Fruit fly (Drosophila melanogaster) whole organism, embryonic: Measurements from ENCODE around the gene CG8460.

Experiments used
- Ada2b ChIP-seq: fragments of 200-800 bp; sonication (Bioruptor generic); IDR thresholded peaks from 2 replicates; pipeline ENCODE4 v1.3.6; 2022; ENCODE audit warnings: missing biosample characterization, missing genetic modification characterization
- Aef1 ChIP-seq: fragments of 200-800 bp; sonication (Bioruptor generic); IDR thresholded peaks from 3 replicates; pipeline ENCODE4 v1.3.6; 2022; ENCODE audit warnings: missing biosample characterization, missing genetic modification characterization
- Antp ChIP-seq: fragments of 200-800 bp; sonication (Bioruptor generic); optimal IDR thresholded peaks from 3 replicates; lab custom pipeline; 2016; ENCODE audit warnings: missing biosample characterization, missing genetic modification characterization
- B-H1 ChIP-seq: fragments of 200-800 bp; sonication (Bioruptor generic); IDR thresholded peaks from 3 replicates; pipeline ENCODE4 v1.3.6; 2022; ENCODE audit warnings: missing biosample characterization, missing genetic modification characterization
- CG10209 ChIP-seq: fragments of 200-800 bp; sonication (Bioruptor generic); optimal IDR thresholded peaks from 3 replicates; lab custom pipeline; 2017; ENCODE audit warnings: missing biosample characterization, mild to moderate bottlenecking, missing genetic modification characterization, missing genetic modification reagents
- CG10654 ChIP-seq: fragments of 200-800 bp; sonication (Bioruptor generic); optimal IDR thresholded peaks from 2 replicates; lab custom pipeline; 2016; ENCODE audit warnings: missing biosample characterization, missing genetic modification characterization
- CG11247 ChIP-seq: fragments of 200-800 bp; sonication (Bioruptor generic); IDR thresholded peaks from 2 replicates; pipeline ENCODE4 v1.3.6; 2022; ENCODE audit warnings: missing biosample characterization, missing genetic modification characterization
- CG12942 ChIP-seq: fragments of 200-800 bp; sonication (Bioruptor generic); optimal IDR thresholded peaks from 3 replicates; lab custom pipeline; 2016; ENCODE audit warnings: missing biosample characterization, missing genetic modification characterization
- CG13287 ChIP-seq: fragments of 200-800 bp; sonication (Bioruptor generic); IDR thresholded peaks from 2 replicates; pipeline ENCODE4 v1.3.6; 2022; ENCODE audit warnings: missing biosample characterization, missing genetic modification characterization; ENCODE audit not compliant: partially characterized antibody
- CG13424 ChIP-seq: fragments of 200-800 bp; sonication (Bioruptor generic); optimal IDR thresholded peaks from 2 replicates; lab custom pipeline; 2019; ENCODE audit warnings: missing biosample characterization, mild to moderate bottlenecking, missing genetic modification characterization, moderate library complexity
- CG14441 ChIP-seq: fragments of 200-800 bp; sonication (Bioruptor generic); IDR thresholded peaks from 2 replicates; pipeline ENCODE4 v1.3.6; 2022; ENCODE audit warnings: missing biosample characterization, missing genetic modification characterization
- CG15601 ChIP-seq: fragments of 200-800 bp; sonication (Bioruptor generic); optimal IDR thresholded peaks from 3 replicates; lab custom pipeline; 2019; ENCODE audit warnings: missing biosample characterization, mild to moderate bottlenecking, missing genetic modification characterization, moderate library complexity
- CG1647 ChIP-seq: fragments of 200-800 bp; sonication (Bioruptor generic); optimal IDR thresholded peaks from 3 replicates; lab custom pipeline; 2016; ENCODE audit warnings: missing biosample characterization, missing genetic modification characterization
- CG16863 ChIP-seq: fragments of 200-800 bp; sonication (Bioruptor generic); optimal IDR thresholded peaks from 3 replicates; lab custom pipeline; 2016; ENCODE audit warnings: missing biosample characterization, missing genetic modification characterization
- CG1832 ChIP-seq: fragments of 200-800 bp; sonication (Bioruptor generic); optimal IDR thresholded peaks from 2 replicates; lab custom pipeline; 2017; ENCODE audit warnings: missing biosample characterization, mild to moderate bottlenecking, missing genetic modification characterization, inconsistent platforms
- CG2889 ChIP-seq: fragments of 200-800 bp; sonication (Bioruptor generic); IDR thresholded peaks from 3 replicates; pipeline ENCODE4 v1.3.6; 2022; ENCODE audit warnings: missing biosample characterization, missing genetic modification characterization
- CG30403 ChIP-seq: fragments of 200-800 bp; sonication (Bioruptor generic); optimal IDR thresholded peaks from 3 replicates; lab custom pipeline; 2016; ENCODE audit warnings: missing biosample characterization, missing genetic modification characterization
- CG32532 ChIP-seq: fragments of 200-800 bp; sonication (Bioruptor generic); IDR thresholded peaks from 2 replicates; pipeline ENCODE4 v1.3.6; 2022; ENCODE audit warnings: missing biosample characterization, missing genetic modification characterization
- CG3838 ChIP-seq: fragments of 200-800 bp; sonication (Bioruptor generic); optimal IDR thresholded peaks from 3 replicates; lab custom pipeline; 2016; ENCODE audit warnings: missing biosample characterization, missing genetic modification characterization
- CG4730 ChIP-seq: fragments of 200-800 bp; sonication (Bioruptor generic); IDR thresholded peaks from 2 replicates; pipeline ENCODE4 v1.3.6; 2022; ENCODE audit warnings: missing biosample characterization, missing genetic modification characterization
- CG5953 ChIP-seq: fragments of 200-800 bp; sonication (Bioruptor generic); IDR thresholded peaks from 2 replicates; pipeline ENCODE4 v1.3.6; 2022; ENCODE audit warnings: missing biosample characterization, missing genetic modification characterization
- CG6813 ChIP-seq: fragments of 200-800 bp; sonication (Bioruptor generic); optimal IDR thresholded peaks from 2 replicates; lab custom pipeline; 2017; ENCODE audit warnings: missing biosample characterization, missing genetic modification characterization, mild to moderate bottlenecking, moderate library complexity, missing genetic modification reagents
- CG7357 ChIP-seq: fragments of 200-800 bp; sonication (Bioruptor generic); IDR thresholded peaks from 3 replicates; pipeline ENCODE4 v1.3.6; 2022; ENCODE audit warnings: missing biosample characterization, missing genetic modification characterization
- CG7928 ChIP-seq: fragments of 200-800 bp; sonication (Bioruptor generic); optimal IDR thresholded peaks from 2 replicates; lab custom pipeline; 2017; ENCODE audit warnings: missing biosample characterization, mild to moderate bottlenecking, missing genetic modification characterization
- CG8089 ChIP-seq: fragments of 200-800 bp; sonication (Bioruptor generic); optimal IDR thresholded peaks from 3 replicates; lab custom pipeline; 2016; ENCODE audit warnings: missing biosample characterization, missing genetic modification characterization
- CG9215 ChIP-seq: fragments of 200-800 bp; sonication (Bioruptor generic); IDR thresholded peaks from 2 replicates; pipeline ENCODE4 v1.3.6; 2022; ENCODE audit warnings: missing biosample characterization, missing genetic modification characterization
- CG9817 ChIP-seq: fragments of 200-800 bp; sonication (Bioruptor generic); optimal IDR thresholded peaks from 2 replicates; lab custom pipeline; 2018; ENCODE audit warnings: missing biosample characterization, mild to moderate bottlenecking, missing genetic modification characterization, moderate library complexity
- Dref ChIP-seq: fragments of 200-800 bp; sonication (Bioruptor generic); IDR thresholded peaks from 2 replicates; pipeline ENCODE4 v1.3.6; 2022; ENCODE audit warnings: missing biosample characterization, missing genetic modification characterization
- E2f1 ChIP-seq: fragments of 200-800 bp; sonication (Bioruptor generic); IDR thresholded peaks from 2 replicates; pipeline ENCODE4 v1.3.6; 2022; ENCODE audit warnings: missing biosample characterization, missing genetic modification characterization
- GATAe ChIP-seq: fragments of 200-800 bp; sonication (Bioruptor generic); conservative IDR thresholded peaks from 2 replicates; pipeline ENCODE4 v1.3.6; 2022; ENCODE audit warnings: missing biosample characterization, missing genetic modification characterization
- HLHmδ ChIP-seq: fragments of 200-800 bp; sonication (Bioruptor generic); optimal IDR thresholded peaks from 2 replicates; lab custom pipeline; 2018; ENCODE audit warnings: missing biosample characterization, mild to moderate bottlenecking, missing genetic modification characterization, moderate library complexity
- Hr3 ChIP-seq: fragments of 200-800 bp; sonication (Bioruptor generic); optimal IDR thresholded peaks from 3 replicates; lab custom pipeline; 2016; ENCODE audit warnings: missing biosample characterization, missing genetic modification characterization
- Lpt ChIP-seq: fragments of >200 bp; optimal IDR thresholded peaks from 2 replicates; lab custom pipeline; 2018; ENCODE audit warnings: missing biosample characterization, missing genetic modification characterization
- Mrtf ChIP-seq: fragments of 200-800 bp; sonication (Bioruptor generic); IDR thresholded peaks from 3 replicates; pipeline ENCODE4 v1.3.6; 2022; ENCODE audit warnings: missing biosample characterization, missing genetic modification characterization
- NC2β ChIP-seq: fragments of 200-800 bp; sonication (Bioruptor generic); optimal IDR thresholded peaks from 2 replicates; lab custom pipeline; 2016; ENCODE audit warnings: missing biosample characterization, missing genetic modification characterization
- NK7.1 ChIP-seq: fragments of 200-800 bp; sonication (Bioruptor generic); optimal IDR thresholded peaks from 3 replicates; lab custom pipeline; 2016; ENCODE audit warnings: missing biosample characterization, missing genetic modification characterization
- Oaz ChIP-seq: fragments of 200-800 bp; sonication (Bioruptor generic); IDR thresholded peaks from 2 replicates; pipeline ENCODE4 v1.3.6; 2022; ENCODE audit warnings: missing biosample characterization, missing genetic modification characterization
- Sry-δ ChIP-seq: fragments of 200-800 bp; sonication (Bioruptor generic); optimal IDR thresholded peaks from 2 replicates; lab custom pipeline; 2016; ENCODE audit warnings: missing biosample characterization, missing genetic modification characterization
- danr ChIP-seq: fragments of 200-800 bp; sonication (Bioruptor generic); IDR thresholded peaks from 2 replicates; pipeline ENCODE4 v1.3.6; 2022; ENCODE audit warnings: missing biosample characterization, missing genetic modification characterization
- dimm ChIP-seq: fragments of 200-800 bp; sonication (Bioruptor generic); IDR thresholded peaks from 2 replicates; pipeline ENCODE4 v1.3.6; 2022; ENCODE audit warnings: missing biosample characterization, missing genetic modification characterization
- dmrt11E ChIP-seq: fragments of 200-800 bp; sonication (Bioruptor generic); optimal IDR thresholded peaks from 3 replicates; lab custom pipeline; 2018; ENCODE audit warnings: missing biosample characterization, mild to moderate bottlenecking, missing genetic modification characterization, moderate library complexity
- esg ChIP-seq: fragments of 200-800 bp; sonication (Bioruptor generic); conservative IDR thresholded peaks from 2 replicates; pipeline ENCODE4 v1.3.6; 2022; ENCODE audit warnings: missing biosample characterization, missing genetic modification characterization
- gce ChIP-seq: fragments of 200-800 bp; sonication (Bioruptor generic); IDR thresholded peaks from 3 replicates; pipeline ENCODE4 v1.3.6; 2022; ENCODE audit warnings: missing biosample characterization, missing genetic modification characterization
- jing ChIP-seq: fragments of 200-800 bp; sonication (Bioruptor generic); optimal IDR thresholded peaks from 2 replicates; lab custom pipeline; 2018; ENCODE audit warnings: missing biosample characterization, mild to moderate bottlenecking, missing genetic modification characterization
- klu ChIP-seq: fragments of 200-800 bp; sonication (Bioruptor generic); IDR thresholded peaks from 2 replicates; pipeline ENCODE4 v1.3.6; 2022; ENCODE audit warnings: missing biosample characterization, missing genetic modification characterization
- otp ChIP-seq: fragments of 200-800 bp; sonication (Bioruptor generic); IDR thresholded peaks from 3 replicates; pipeline ENCODE4, ENCODE4 v1.3.6; 2022; ENCODE audit warnings: missing biosample characterization, missing genetic modification characterization
- pan ChIP-seq, 4 experiments: fragments of >200 bp in 3 of 4; fragments of 200-800 bp in 1 of 4; sonication (Bioruptor generic) in 1 of 4; optimal IDR thresholded peaks in 3 of 4; IDR thresholded peaks in 1 of 4; 2 replicates each; pipeline versions ENCODE4 v1.3.6 to Lab custom; 2017 to 2022; ENCODE audit warnings: missing biosample characterization in 2 of 4, missing genetic modification characterization in 2 of 4, mixed read lengths in 1 of 4
- pum ChIP-seq: fragments of 200-800 bp; sonication (Bioruptor generic); optimal IDR thresholded peaks from 2 replicates; lab custom pipeline; 2016; ENCODE audit warnings: missing biosample characterization, missing genetic modification characterization
- pzg ChIP-seq: fragments of 200-800 bp; sonication (Bioruptor generic); optimal IDR thresholded peaks from 3 replicates; lab custom pipeline; 2018; ENCODE audit warnings: missing biosample characterization, mild to moderate bottlenecking, missing genetic modification characterization, moderate library complexity
- row ChIP-seq: fragments of 200-800 bp; sonication (Bioruptor generic); IDR thresholded peaks from 3 replicates; pipeline ENCODE4 v1.3.6; 2022; ENCODE audit warnings: missing biosample characterization, missing genetic modification characterization
- zen ChIP-seq: fragments of 200-800 bp; sonication (Bioruptor generic); optimal IDR thresholded peaks from 3 replicates; lab custom pipeline; 2018; ENCODE audit warnings: missing biosample characterization, mild to moderate bottlenecking, missing genetic modification characterization, moderate library complexity
- zfh1 ChIP-seq: fragments of 200-800 bp; sonication (Bioruptor generic); IDR thresholded peaks from 3 replicates; pipeline ENCODE4 v1.3.6; 2022; ENCODE audit warnings: missing biosample characterization, missing genetic modification characterization

CG8460 gene

dm6 chr2L:8239712-8240245 lies 42.8 kb downstream of the CG8460 start, which contains the start of gene Pvr (continued):
- TF ChIP-seq esg (GFP tag; lab: Robert Waterston, UW) (no peak), Mrtf (GFP tag; lab: Robert Waterston, UW) (no peak), row (peak; percentile 35; the same call in 1 of the 3 replicates), gce (GFP tag; lab: Robert Waterston, UW) (no peak), Dref (GFP tag; lab: Robert Waterston, UW) (peak; percentile 83), CG16863 (GFP tag; lab: Kevin White, UChicago) (no peak), CG5953 (GFP tag; lab: Robert Waterston, UW) (no peak), CG3838 (GFP tag; lab: Kevin White, UChicago) (no peak), Ada2b (GFP tag; lab: Robert Waterston, UW) (no peak), pum (GFP tag; lab: Kevin White, UChicago) (no peak), pzg (peak; percentile 70), CG13424 (no peak), B-H1 (GFP tag; lab: Robert Waterston, UW) (no peak), CG9215 (GFP tag; lab: Robert Waterston, UW) (no peak), CG32532 (GFP tag; lab: Robert Waterston, UW) (peak; percentile 39), NC2β (GFP tag; lab: Kevin White, UChicago) (no peak), CG11247 (GFP tag; lab: Robert Waterston, UW) (no peak), GATAe (no peak), dmrt11E (tag; lab: Kevin White, UChicago) (no peak), Oaz (GFP tag; lab: Robert Waterston, UW) (no peak), CG10654 (GFP tag; lab: Kevin White, UChicago) (no peak), NK7.1 (GFP tag; lab: Kevin White, UChicago) (no peak), CG10209 (GFP tag; lab: Kevin White, UChicago) (no peak), danr (no peak), klu (GFP tag; lab: Robert Waterston, UW) (no peak; the same call in 1 of the 2 replicates), dimm (GFP tag; lab: Robert Waterston, UW) (no peak), zfh1 (GFP tag; lab: Robert Waterston, UW) (no peak), CG1832 (GFP tag; lab: Kevin White, UChicago) (no peak), jing (GFP tag; lab: Kevin White, UChicago) (no peak), CG12942 (GFP tag; lab: Kevin White, UChicago) (no peak), Hr3 (GFP tag; lab: Kevin White, UChicago) (no peak), CG9817 (no peak), Aef1 (GFP tag; lab: Robert Waterston, UW) (no peak), HLHmδ (GFP tag; lab: Kevin White, UChicago) (peak; percentile 19), E2f1 (no peak), CG1647 (GFP tag; lab: Kevin White, UChicago) (no peak), CG7357 (no peak), CG14441 (GFP tag; lab: Robert Waterston, UW) (no peak), CG6813 (GFP tag; lab: Kevin White, UChicago) (no peak), CG7928 (GFP tag; lab: Kevin White, UChicago) (no peak), pan (optimal IDR thresholded peaks at IDR 0.05; lab: Kevin White, UChicago) (no peak), pan (GFP tag; optimal IDR thresholded peaks at IDR 0.05 in 1 of 2, IDR thresholded peaks at IDR 0.05 in 1 of 2) (no peak), zen (no peak), Lpt (no peak), CG8089 (no peak), CG4730 (GFP tag; lab: Robert Waterston, UW) (no peak), CG2889 (no peak), Sry-δ (peak; percentile 93), Antp (no peak), CG13287 (peak; percentile 96), CG15601 (tag; lab: Kevin White, UChicago) (peak; percentile 80), otp (GFP tag; lab: Robert Waterston, UW) (0 out of 3 replicates have a peak, but pooled peaks have one; percentile 8), CG30403 (GFP tag; lab: Kevin White, UChicago) (no peak)
